Fruit fly (Drosophila melanogaster) whole organism, wandering third instar larva: ENCODE measurements around the gene Rhp.
A peak's percentile ranks its signal among the peaks of the same experiment; 100 is the strongest.

Experiments used
- Abd-B ChIP-seq: fragments of >200 bp; optimal IDR thresholded peaks from 2 replicates; lab custom pipeline; 2017; ENCODE audit warnings: missing biosample characterization, missing genetic modification characterization
- CG9705 ChIP-seq: fragments of 200-800 bp; sonication (Bioruptor generic); optimal IDR thresholded peaks from 2 replicates; lab custom pipeline; 2018; ENCODE audit warnings: missing biosample characterization, mild to moderate bottlenecking, missing genetic modification characterization
- CrebA ChIP-seq: fragments of 200-800 bp; sonication (Bioruptor generic); optimal IDR thresholded peaks from 2 replicates; lab custom pipeline; 2016; ENCODE audit warnings: missing biosample characterization, mild to moderate bottlenecking, missing genetic modification characterization, borderline replicate concordance
- Dfd ChIP-seq: fragments of >200 bp; optimal IDR thresholded peaks from 2 replicates; lab custom pipeline; 2017; ENCODE audit warnings: missing biosample characterization, missing genetic modification characterization
- Dif ChIP-seq: fragments of 200-275, 200-300 bp; sonication (Bioruptor generic); optimal IDR thresholded peaks from 2 replicates; lab custom pipeline; 2018; ENCODE audit warnings: missing biosample characterization, missing genetic modification characterization; ENCODE audit not compliant: partially characterized antibody
- HLH106 ChIP-seq: fragments of 200-800 bp; optimal IDR thresholded peaks from 3 replicates; lab custom pipeline; 2019; ENCODE audit warnings: missing biosample characterization, mild to moderate bottlenecking, missing genetic modification characterization, moderate library complexity
- Hnf4 ChIP-seq: fragments of 200-800 bp; sonication (Bioruptor generic); optimal IDR thresholded peaks from 2 replicates; lab custom pipeline; 2016; ENCODE audit warnings: missing biosample characterization, mild to moderate bottlenecking, missing genetic modification characterization
- Hr78 ChIP-seq: fragments of >200 bp; optimal IDR thresholded peaks from 2 replicates; lab custom pipeline; 2017; ENCODE audit warnings: missing biosample characterization, missing genetic modification characterization
- Jra ChIP-seq: sonication (Bioruptor generic); optimal IDR thresholded peaks from 2 replicates; lab custom pipeline; 2016; ENCODE audit warnings: missing biosample characterization, missing genetic modification characterization
- Mio ChIP-seq: sonication (Bioruptor generic); optimal IDR thresholded peaks from 2 replicates; lab custom pipeline; 2016; ENCODE audit warnings: missing biosample characterization, missing genetic modification characterization
- Myc ChIP-seq: fragments of >200 bp; optimal IDR thresholded peaks from 2 replicates; lab custom pipeline; 2017
- N ChIP-seq: fragments of >200 bp; optimal IDR thresholded peaks from 2 replicates; lab custom pipeline; 2018; ENCODE audit warnings: missing biosample characterization, missing external identifiers, missing genetic modification characterization
- OdsH ChIP-seq: fragments of 200-800 bp; sonication (Bioruptor generic); optimal IDR thresholded peaks from 2 replicates; lab custom pipeline; 2016; ENCODE audit warnings: missing biosample characterization, mild to moderate bottlenecking, missing genetic modification characterization
- Rel ChIP-seq, 2 experiments: fragments of 200-800 bp; sonication (Bioruptor generic) in 1 of 2; optimal IDR thresholded peaks; 2 replicates in 1 of 2; 3 replicates in 1 of 2; lab custom pipeline; 2016 to 2019; ENCODE audit warnings: mild to moderate bottlenecking in 2 of 2, missing biosample characterization in 2 of 2, missing genetic modification characterization in 2 of 2, moderate library complexity in 1 of 2
- Sp1 ChIP-seq: fragments of 200-800 bp; sonication (Bioruptor generic); optimal IDR thresholded peaks from 3 replicates; lab custom pipeline; 2019; ENCODE audit warnings: missing biosample characterization, mild to moderate bottlenecking, missing genetic modification characterization, moderate library complexity
- Vsx2 ChIP-seq: fragments of 200-300, 225-300 bp; sonication (Bioruptor generic); optimal IDR thresholded peaks from 2 replicates; lab custom pipeline; 2018; ENCODE audit warnings: missing biosample characterization, missing genetic modification characterization; ENCODE audit not compliant: partially characterized antibody
- br ChIP-seq: fragments of 200-800 bp; sonication (Bioruptor generic); optimal IDR thresholded peaks from 2 replicates; lab custom pipeline; 2016; ENCODE audit warnings: missing biosample characterization, missing genetic modification characterization
- brk ChIP-seq: fragments of 200-800 bp; sonication (Bioruptor generic); optimal IDR thresholded peaks from 2 replicates; lab custom pipeline; 2016; ENCODE audit warnings: missing biosample characterization, mild to moderate bottlenecking, missing genetic modification characterization
- dsf ChIP-seq: sonication (Bioruptor generic); optimal IDR thresholded peaks from 2 replicates; lab custom pipeline; 2016; ENCODE audit warnings: missing biosample characterization, missing genetic modification characterization, borderline replicate concordance
- foxo ChIP-seq, 2 experiments: fragments of 200-800 bp; sonication (Bioruptor generic); optimal IDR thresholded peaks; 2 replicates in 1 of 2; 3 replicates in 1 of 2; lab custom pipeline; 2016 to 2017; ENCODE audit warnings: missing biosample characterization in 2 of 2, missing genetic modification characterization in 2 of 2
- fru ChIP-seq: fragments of 200-800 bp; sonication (Bioruptor generic); optimal IDR thresholded peaks from 3 replicates; lab custom pipeline; 2016; ENCODE audit warnings: missing biosample characterization, mild to moderate bottlenecking, missing genetic modification characterization
- h ChIP-seq: fragments of 200-800 bp; sonication (Bioruptor generic); optimal IDR thresholded peaks from 3 replicates; lab custom pipeline; 2016; ENCODE audit warnings: missing biosample characterization, mild to moderate bottlenecking, missing genetic modification characterization
- jim ChIP-seq: fragments of 175-275, 200-325 bp; sonication (Bioruptor generic); optimal IDR thresholded peaks from 2 replicates; lab custom pipeline; 2016; ENCODE audit warnings: missing biosample characterization, mild to moderate bottlenecking, missing genetic modification characterization
- lola ChIP-seq: fragments of >200 bp; optimal IDR thresholded peaks from 2 replicates; lab custom pipeline; 2017; ENCODE audit warnings: missing biosample characterization, missing genetic modification characterization
- pan ChIP-seq: fragments of >200 bp; optimal IDR thresholded peaks from 2 replicates; lab custom pipeline; 2017
- psq ChIP-seq: fragments of 200-800 bp; sonication (Bioruptor generic); optimal IDR thresholded peaks from 3 replicates; lab custom pipeline; 2017; ENCODE audit warnings: missing biosample characterization, mild to moderate bottlenecking, missing genetic modification characterization, moderate library complexity
- sage ChIP-seq: fragments of 200-800 bp; sonication (Bioruptor generic); optimal IDR thresholded peaks from 2 replicates; lab custom pipeline; 2016; ENCODE audit warnings: missing biosample characterization, mild to moderate bottlenecking, missing genetic modification characterization
- sv ChIP-seq: fragments of 200-800 bp; sonication (Bioruptor generic); optimal IDR thresholded peaks from 3 replicates; lab custom pipeline; 2016; ENCODE audit warnings: missing biosample characterization, missing genetic modification characterization
- tai ChIP-seq: sonication (Bioruptor generic); optimal IDR thresholded peaks from 2 replicates; lab custom pipeline; 2016; ENCODE audit warnings: missing biosample characterization, missing genetic modification characterization
- usp ChIP-seq: fragments of >200 bp; optimal IDR thresholded peaks from 2 replicates; lab custom pipeline; 2017; ENCODE audit warnings: missing biosample characterization, missing genetic modification characterization
- woc ChIP-seq: sonication (Bioruptor generic); optimal IDR thresholded peaks from 2 replicates; lab custom pipeline; 2016; ENCODE audit warnings: missing biosample characterization, mild to moderate bottlenecking, missing genetic modification characterization

Rhp gene

dm6 chrX:15760447-15761297, 28.0 kb upstream of the Rhp start, which contains the start of the genes Graf and mRpL3:
Gene Graf, minus strand, starts transcription at chrX:15760733.
Gene mRpL3, plus strand, starts transcription at chrX:15761248.
- TF ChIP-seq woc (GFP tag; lab: Kevin White, UChicago) (peak; percentile 71), N (GFP tag; lab: Kevin White, UChicago) (peak; percentile 84), OdsH (GFP tag; lab: Kevin White, UChicago) (no peak), dsf (GFP tag; lab: Kevin White, UChicago) (no peak), Hr78 (peak; percentile 74), fru (GFP tag; lab: Kevin White, UChicago) (peak; percentile 97)

DNA sequence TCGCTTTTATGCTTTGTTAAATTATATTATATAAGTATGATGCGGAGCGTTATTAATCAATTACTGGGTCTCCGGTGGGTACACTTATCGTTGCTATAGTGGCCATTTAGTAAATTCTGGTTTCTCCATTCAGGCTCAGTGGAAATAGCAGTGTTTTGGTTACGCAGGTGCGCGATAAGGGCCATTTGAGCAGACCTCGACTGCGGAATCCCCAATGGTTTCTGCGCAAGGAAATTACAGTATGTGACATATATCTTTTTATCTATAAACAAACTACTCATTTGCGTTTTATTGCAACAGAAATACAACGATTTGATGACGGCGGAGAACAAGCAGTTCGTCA, 27.4 kb upstream of the Rhp start:
- TF ChIP-seq br (GFP tag; lab: Kevin White, UChicago) (no peak), usp (GFP tag; lab: Kevin White, UChicago) (no peak), Mio (GFP tag; lab: Kevin White, UChicago) (no peak), Rel (GFP tag; optimal IDR thresholded peaks at IDR 0.05; lab: Kevin White, UChicago) (no peak), Rel (tag; optimal IDR thresholded peaks at IDR 0.05; lab: Kevin White, UChicago) (peak; percentile 6), sv (GFP tag; lab: Kevin White, UChicago) (no peak), Myc (lab: Kevin White, UChicago) (no peak), Dfd (GFP tag; lab: Kevin White, UChicago) (no peak)

- TF ChIP-seq Dif (GFP tag; lab: Kevin White, UChicago) (no peak), OdsH (GFP tag; lab: Kevin White, UChicago) (no peak), dsf (GFP tag; lab: Kevin White, UChicago) (no peak), pan (lab: Kevin White, UChicago) (no peak), sage (no peak), woc (GFP tag; lab: Kevin White, UChicago) (no peak), Abd-B (GFP tag; lab: Kevin White, UChicago) (no peak), lola (GFP tag; lab: Kevin White, UChicago) (no peak), h (GFP tag; lab: Kevin White, UChicago) (no peak), Dfd (GFP tag; lab: Kevin White, UChicago) (no peak), Hnf4 (GFP tag; lab: Kevin White, UChicago) (no peak), tai (GFP tag; lab: Kevin White, UChicago) (no peak), brk (GFP tag; lab: Kevin White, UChicago) (no peak), HLH106 (tag; lab: Kevin White, UChicago) (no peak), Jra (no peak), Hr78 (no peak), br (GFP tag; lab: Kevin White, UChicago) (no peak), jim (GFP tag; lab: Kevin White, UChicago) (no peak)
These were observed 26.0 kb upstream of the Rhp start, which contains the start of gene Polr3A for dm6 chrX:15762723-15763122. Gene Polr3A, plus strand, starts transcription at chrX:15762956.

DNA sequence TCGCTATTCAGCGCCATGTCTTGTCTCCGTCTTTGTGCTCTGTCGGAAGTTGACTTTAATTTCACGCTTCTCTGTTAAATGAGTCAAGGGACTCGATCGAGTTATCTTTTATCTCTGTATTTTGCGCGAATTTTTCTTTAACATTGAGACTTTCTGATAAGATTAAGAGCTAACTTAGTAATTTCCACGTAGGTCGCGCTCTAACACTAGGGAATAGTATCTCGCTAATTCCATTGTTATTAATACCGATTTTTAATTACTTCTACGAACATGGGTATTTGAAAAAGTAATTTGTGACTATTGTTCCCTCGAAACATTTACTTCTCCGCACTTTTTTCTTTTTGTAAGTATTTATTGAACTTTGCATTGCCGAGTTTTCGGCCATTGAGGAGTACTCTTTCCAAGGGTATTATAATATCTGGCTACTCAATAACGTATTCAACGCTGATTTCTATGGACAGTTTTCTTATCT, 22.3 kb upstream of the Rhp start, which contains the start of gene CG8952:
Gene CG8952, minus strand, starts transcription at position 51 of the 472 bp plus-strand sequence.
- TF ChIP-seq Vsx2 (GFP tag; lab: Kevin White, UChicago) (no peak), Hr78 (no peak), Sp1 (no peak), brk (GFP tag; lab: Kevin White, UChicago) (no peak)

DNA sequence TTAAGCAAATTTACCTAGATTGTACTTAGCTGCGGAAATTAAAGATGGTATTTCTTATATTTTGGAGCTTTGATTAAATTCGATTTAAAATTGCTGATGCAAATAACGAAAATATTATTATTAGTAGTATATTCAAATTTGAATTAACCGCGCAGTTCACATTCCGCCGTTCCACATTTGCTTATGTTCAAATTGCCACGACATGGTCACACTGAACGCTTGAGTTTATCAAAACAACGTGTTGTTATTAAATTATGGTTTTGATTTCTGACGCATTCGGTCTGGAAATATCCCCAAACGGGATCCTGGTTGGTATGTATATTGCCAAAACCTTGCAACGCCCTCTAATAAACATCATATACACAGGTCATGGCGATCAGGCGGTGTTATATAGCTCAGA, 19.2 kb upstream of the Rhp start, which contains the start of gene CG33172:
Gene CG33172, plus strand, starts transcription at position 208 of the 400 bp plus-strand sequence.
- no peak for TF ChIP-seq foxo (GFP tag; optimal IDR thresholded peaks at IDR 0.05; lab: Kevin White, UChicago)
- no peak for TF ChIP-seq N (GFP tag; lab: Kevin White, UChicago)
- no peak for TF ChIP-seq HLH106 (tag; lab: Kevin White, UChicago)
- TF ChIP-seq CrebA (GFP tag; lab: Kevin White, UChicago) = no peak
- no peak for TF ChIP-seq Abd-B (GFP tag; lab: Kevin White, UChicago)
- TF ChIP-seq CG9705 = no peak
- no peak for TF ChIP-seq br (GFP tag; lab: Kevin White, UChicago)
- no peak for TF ChIP-seq fru (GFP tag; lab: Kevin White, UChicago)
- no peak for TF ChIP-seq woc (GFP tag; lab: Kevin White, UChicago)
- TF ChIP-seq psq (GFP tag; lab: Kevin White, UChicago) = no peak
- no peak for TF ChIP-seq sage
- no peak for TF ChIP-seq Dif (GFP tag; lab: Kevin White, UChicago)
- no peak for TF ChIP-seq Rel (GFP tag; optimal IDR thresholded peaks at IDR 0.05; lab: Kevin White, UChicago)
- no peak for TF ChIP-seq Rel (tag; optimal IDR thresholded peaks at IDR 0.05; lab: Kevin White, UChicago)
- no peak for TF ChIP-seq Dfd (GFP tag; lab: Kevin White, UChicago)
- no peak for TF ChIP-seq jim (GFP tag; lab: Kevin White, UChicago)
- no peak for TF ChIP-seq lola (GFP tag; lab: Kevin White, UChicago)
- no peak for TF ChIP-seq Jra
